Worm (Caenorhabditis elegans) whole organism, L3 larva: ENCODE data around the gene srh-35.
A peak's percentile ranks its signal among the peaks of the same experiment; 100 is the strongest.

ENCODE experiments used
- R02D3.7 ChIP-seq: fragments of 150-350 bp; optimal IDR thresholded peaks from 2 replicates; lab custom pipeline; 2014; ENCODE audit warnings: missing biosample characterization, missing genetic modification characterization
- ZK546.5 ChIP-seq: sonication (generic microtip); optimal IDR thresholded peaks from 2 replicates; lab custom pipeline; 2017; ENCODE audit warnings: missing biosample characterization, missing genetic modification characterization
- aly-2 ChIP-seq: fragments of 150-350 bp; optimal IDR thresholded peaks from 2 replicates; lab custom pipeline; 2014; ENCODE audit warnings: missing biosample characterization, missing genetic modification characterization
- ama-1 ChIP-seq: fragments of 150-350 bp; optimal IDR thresholded peaks from 2 replicates; lab custom pipeline; 2018
- ceh-16 ChIP-seq: sonication (generic microtip); optimal IDR thresholded peaks from 2 replicates; lab custom pipeline; 2017; ENCODE audit warnings: missing biosample characterization, missing genetic modification characterization
- ceh-28 ChIP-seq: fragments of 150-350 bp; optimal IDR thresholded peaks from 2 replicates; lab custom pipeline; 2014; ENCODE audit warnings: missing biosample characterization, missing genetic modification reagents, missing genetic modification characterization
- ceh-9 ChIP-seq: sonication (generic microtip); optimal IDR thresholded peaks from 2 replicates; lab custom pipeline; 2018; ENCODE audit warnings: missing biosample characterization, missing genetic modification characterization
- daf-12 ChIP-seq: fragments of 150-350 bp; optimal IDR thresholded peaks from 2 replicates; lab custom pipeline; 2014; ENCODE audit warnings: missing biosample characterization, missing genetic modification reagents, missing genetic modification characterization
- egl-27 ChIP-seq: sonication (generic microtip); optimal IDR thresholded peaks from 4 replicates; lab custom pipeline; 2017; ENCODE audit warnings: missing biosample characterization, missing genetic modification reagents, missing genetic modification characterization
- egl-5 ChIP-seq: fragments of 150-350 bp; optimal IDR thresholded peaks from 2 replicates; lab custom pipeline; 2017; ENCODE audit warnings: missing biosample characterization, missing genetic modification reagents, missing genetic modification characterization, inconsistent platforms
- elt-1 ChIP-seq: fragments of 150-350 bp; optimal IDR thresholded peaks from 2 replicates; lab custom pipeline; 2014; ENCODE audit warnings: missing biosample characterization, missing genetic modification characterization
- elt-2 ChIP-seq: sonication (generic microtip); optimal IDR thresholded peaks from 2 replicates; lab custom pipeline; 2016; ENCODE audit warnings: missing genetic modification reagents, mild to moderate bottlenecking, missing genetic modification characterization, missing compliant biosample characterization
- elt-3 ChIP-seq, 3 experiments: fragments of 150-350 bp in 1 of 3; sonication (generic microtip) in 2 of 3; optimal IDR thresholded peaks; 2 replicates in 2 of 3; 4 replicates in 1 of 3; lab custom pipeline; 2014 to 2017; ENCODE audit warnings: missing biosample characterization in 3 of 3, missing genetic modification characterization in 3 of 3
- eor-1 ChIP-seq, 2 experiments: fragments of 150-350 bp; optimal IDR thresholded peaks; 2 replicates each; lab custom pipeline; 2014 to 2018; ENCODE audit warnings: missing biosample characterization in 2 of 2, missing genetic modification characterization in 2 of 2
- fkh-10 ChIP-seq: sonication (generic microtip); optimal IDR thresholded peaks from 2 replicates; lab custom pipeline; 2017; ENCODE audit warnings: missing biosample characterization, missing genetic modification reagents, missing genetic modification characterization
- fkh-2 ChIP-seq: fragments of 150-350 bp; optimal IDR thresholded peaks from 2 replicates; lab custom pipeline; 2014; ENCODE audit warnings: missing biosample characterization, missing genetic modification reagents, missing genetic modification characterization
- fos-1 ChIP-seq: fragments of 150-350 bp; optimal IDR thresholded peaks from 2 replicates; lab custom pipeline; 2014; ENCODE audit warnings: missing biosample characterization, missing genetic modification characterization
- hmg-11 ChIP-seq: sonication (generic microtip); optimal IDR thresholded peaks from 2 replicates; lab custom pipeline; 2016; ENCODE audit warnings: missing genetic modification characterization, missing compliant biosample characterization
- jun-1 ChIP-seq: fragments of 150-350 bp; optimal IDR thresholded peaks from 2 replicates; lab custom pipeline; 2014; ENCODE audit warnings: missing biosample characterization, missing genetic modification reagents, missing genetic modification characterization
- lin-15B ChIP-seq: fragments of 150-350 bp; optimal IDR thresholded peaks from 2 replicates; lab custom pipeline; 2014; ENCODE audit warnings: missing biosample characterization, missing genetic modification characterization
- lin-39 ChIP-seq: fragments of 150-350 bp; optimal IDR thresholded peaks from 2 replicates; lab custom pipeline; 2018; ENCODE audit warnings: missing biosample characterization, missing genetic modification reagents, missing genetic modification characterization
- lsy-12 ChIP-seq: sonication (generic microtip); optimal IDR thresholded peaks from 2 replicates; lab custom pipeline; 2016; ENCODE audit warnings: mild to moderate bottlenecking, missing genetic modification characterization, missing compliant biosample characterization
- mdl-1 ChIP-seq: fragments of 150-350 bp; optimal IDR thresholded peaks from 2 replicates; lab custom pipeline; 2014; ENCODE audit warnings: missing biosample characterization, missing genetic modification characterization
- mml-1 ChIP-seq: fragments of 150-350 bp; sonication (generic microtip); optimal IDR thresholded peaks from 3 replicates; lab custom pipeline; 2014; ENCODE audit warnings: missing biosample characterization, missing genetic modification characterization
- nfya-1 ChIP-seq: sonication (generic microtip); optimal IDR thresholded peaks from 2 replicates; lab custom pipeline; 2017; ENCODE audit warnings: missing genetic modification characterization, mild to moderate bottlenecking, missing compliant biosample characterization, antibody characterized with exemption, moderate library complexity; ENCODE audit not compliant: insufficient read depth
- nhr-11 ChIP-seq: fragments of 150-350 bp; optimal IDR thresholded peaks from 2 replicates; lab custom pipeline; 2014; ENCODE audit warnings: missing biosample characterization, missing genetic modification characterization
- nhr-12 ChIP-seq: fragments of 150-350 bp; optimal IDR thresholded peaks from 2 replicates; lab custom pipeline; 2014; ENCODE audit warnings: missing biosample characterization, missing genetic modification characterization
- nhr-23 ChIP-seq: fragments of 150-350 bp; optimal IDR thresholded peaks from 2 replicates; lab custom pipeline; 2014; ENCODE audit warnings: missing biosample characterization, missing genetic modification reagents, missing genetic modification characterization
- nhr-237 ChIP-seq: fragments of 150-350 bp; optimal IDR thresholded peaks from 2 replicates; lab custom pipeline; 2014; ENCODE audit warnings: missing biosample characterization, missing genetic modification characterization
- nhr-25 ChIP-seq: sonication (generic microtip); optimal IDR thresholded peaks from 2 replicates; lab custom pipeline; 2017; ENCODE audit warnings: missing biosample characterization, missing genetic modification characterization
- nhr-28 ChIP-seq: fragments of 150-350 bp; optimal IDR thresholded peaks from 2 replicates; lab custom pipeline; 2014; ENCODE audit warnings: missing biosample characterization, missing genetic modification characterization
- nhr-43 ChIP-seq: sonication (generic microtip); optimal IDR thresholded peaks from 2 replicates; lab custom pipeline; 2016; ENCODE audit warnings: mild to moderate bottlenecking, missing genetic modification characterization, missing compliant biosample characterization; ENCODE audit not compliant: poor library complexity, severe bottlenecking
- nhr-67 ChIP-seq: fragments of 150-350 bp; optimal IDR thresholded peaks from 2 replicates; lab custom pipeline; 2014; ENCODE audit warnings: missing biosample characterization, missing genetic modification characterization
- nhr-76 ChIP-seq: fragments of 150-350 bp; sonication (generic microtip); optimal IDR thresholded peaks from 5 replicates; lab custom pipeline; 2014; ENCODE audit warnings: missing biosample characterization, missing genetic modification characterization
- nhr-77 ChIP-seq: fragments of 150-350 bp; optimal IDR thresholded peaks from 2 replicates; lab custom pipeline; 2014; ENCODE audit warnings: missing biosample characterization, missing genetic modification characterization
- pha-4 ChIP-seq: fragments of 150-350 bp; optimal IDR thresholded peaks from 2 replicates; lab custom pipeline; 2014; ENCODE audit warnings: missing biosample characterization, missing genetic modification reagents, missing genetic modification characterization
- pqm-1 ChIP-seq: fragments of 150-350 bp; optimal IDR thresholded peaks from 2 replicates; lab custom pipeline; 2017; ENCODE audit warnings: missing biosample characterization, missing genetic modification characterization, inconsistent platforms
- sea-2 ChIP-seq: fragments of 150-350 bp; sonication (generic microtip); optimal IDR thresholded peaks from 4 replicates; lab custom pipeline; 2014; ENCODE audit warnings: missing biosample characterization, missing genetic modification reagents, missing genetic modification characterization
- skn-1 ChIP-seq: fragments of 150-350 bp; optimal IDR thresholded peaks from 2 replicates; lab custom pipeline; 2014; ENCODE audit warnings: missing biosample characterization, missing genetic modification characterization
- snpc-4 ChIP-seq: fragments of 150-350 bp; optimal IDR thresholded peaks from 2 replicates; lab custom pipeline; 2014; ENCODE audit warnings: missing biosample characterization, missing genetic modification characterization
- unc-62 ChIP-seq: fragments of 150-350 bp; sonication (generic microtip); optimal IDR thresholded peaks from 4 replicates; lab custom pipeline; 2014; ENCODE audit warnings: missing biosample characterization, missing genetic modification reagents, missing genetic modification characterization
- zag-1 ChIP-seq: fragments of 150-350 bp; optimal IDR thresholded peaks from 2 replicates; lab custom pipeline; 2014; ENCODE audit warnings: missing biosample characterization, missing genetic modification characterization
- ztf-11 ChIP-seq: fragments of 150-350 bp; optimal IDR thresholded peaks from 2 replicates; lab custom pipeline; 2014; ENCODE audit warnings: missing biosample characterization, missing genetic modification characterization
- ztf-4 ChIP-seq: fragments of 150-350 bp; optimal IDR thresholded peaks from 2 replicates; lab custom pipeline; 2014; ENCODE audit warnings: missing biosample characterization, missing genetic modification characterization

srh-35 gene

DNA sequence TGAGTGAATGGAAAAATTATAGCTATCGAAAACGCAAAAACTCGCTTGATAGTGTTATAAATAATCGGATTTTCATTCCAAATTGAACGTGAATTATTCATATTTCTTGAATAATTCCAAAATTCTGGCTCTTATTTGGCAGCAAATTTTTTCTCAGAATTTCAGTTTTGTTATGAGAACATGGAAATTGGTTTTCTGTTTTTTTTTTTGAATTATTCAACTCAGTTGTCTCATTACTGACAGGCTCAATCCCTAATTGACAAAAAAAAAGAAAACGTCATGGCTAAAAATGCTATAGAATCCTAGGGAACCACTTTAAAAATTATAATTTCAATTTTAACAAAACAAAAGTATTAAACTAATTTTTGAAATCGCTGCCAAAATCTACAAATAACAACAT, at the start of gene srh-35:
srh-35 (minus strand) TSS at position 101 of the 400 bp plus-strand sequence.
- TF ChIP-seq nhr-77 (tag; lab: Kevin White, UChicago) = no peak

DNA sequence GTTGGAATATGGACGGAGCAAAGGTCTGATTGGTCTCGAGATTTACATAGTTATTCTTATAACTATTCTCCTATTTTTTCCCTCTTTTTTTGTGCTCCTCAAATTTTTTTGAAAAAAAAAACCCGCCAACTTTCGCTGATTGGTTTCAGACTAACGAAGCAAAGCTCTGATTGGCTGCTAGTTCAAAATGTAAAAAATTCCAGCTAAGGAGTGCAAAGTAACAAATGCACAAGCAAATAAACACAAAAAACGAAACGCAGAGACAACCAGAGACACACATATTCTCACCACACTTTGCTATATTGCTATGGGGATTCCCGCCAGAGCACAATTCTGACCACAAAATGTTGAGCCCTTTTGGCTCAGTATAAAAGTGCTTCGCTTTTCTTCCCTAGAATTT, 48.4 kb upstream of the srh-35 start, which contains the start of gene T01G6.1:
T01G6.1 (plus strand) TSS at position 301 of the 400 bp plus-strand sequence.
- TF ChIP-seq ZK546.5 (tag; lab: Kevin White, UChicago) = no peak
- TF ChIP-seq mml-1 (tag; lab: Kevin White, UChicago) = no peak

DNA sequence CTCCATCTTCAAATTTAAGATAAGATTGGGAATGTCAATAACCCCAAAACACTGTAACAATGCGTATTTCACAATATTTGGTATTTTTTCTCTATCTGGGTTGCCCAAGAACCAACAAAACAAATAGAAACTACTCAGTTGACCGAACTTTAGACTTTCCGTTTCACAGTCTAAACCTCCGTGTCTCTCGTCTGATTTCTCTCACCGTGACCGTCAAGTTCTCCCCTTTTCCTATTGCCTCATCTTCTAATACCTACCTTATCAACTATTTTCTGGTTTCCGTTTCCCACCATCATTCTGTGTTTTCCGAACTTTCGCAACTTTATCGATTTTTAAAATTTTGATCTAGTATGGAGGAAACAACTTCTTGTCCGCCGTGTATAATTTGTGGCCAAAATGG, 45.3 kb upstream of the srh-35 start, which contains the start of gene nhr-131:
nhr-131 (plus strand) TSS at position 87 of the 400 bp plus-strand sequence.
- TF ChIP-seq egl-5 (tag; lab: Kevin White, UChicago) (no peak), fos-1 (no peak), lin-15B (tag; lab: Kevin White, UChicago) (no peak), unc-62 (GFP tag; lab: Kevin White, UChicago) (no peak), lin-39 (no peak), mml-1 (tag; lab: Kevin White, UChicago) (no peak), lsy-12 (no peak), nhr-237 (tag; lab: Kevin White, UChicago) (no peak), ztf-11 (no peak), nhr-76 (tag; lab: Kevin White, UChicago) (no peak), ceh-28 (tag; lab: Kevin White, UChicago) (peak; percentile 66), nhr-12 (no peak), daf-12 (tag; lab: Kevin White, UChicago) (no peak), nhr-25 (tag; lab: Kevin White, UChicago) (no peak), nhr-43 (no peak), elt-2 (tag; lab: Kevin White, UChicago) (peak; percentile 70), egl-27 (no peak), ZK546.5 (tag; lab: Kevin White, UChicago) (no peak), nhr-28 (tag; lab: Kevin White, UChicago) (no peak), nhr-77 (tag; lab: Kevin White, UChicago) (no peak), nfya-1 (tag; lab: Kevin White, UChicago) (no peak), elt-3 (tag; optimal IDR thresholded peaks at IDR 0.05; lab: Kevin White, UChicago) (peak in 2 of 3 experiments; percentile 33 to 43), jun-1 (tag; lab: Kevin White, UChicago) (peak; percentile 40), ceh-16 (tag; lab: Kevin White, UChicago) (no peak), fkh-2 (no peak), zag-1 (tag; lab: Kevin White, UChicago) (no peak), pqm-1 (peak; percentile 30), nhr-23 (tag; lab: Kevin White, UChicago) (peak; percentile 30), nhr-67 (tag; lab: Kevin White, UChicago) (no peak), mdl-1 (tag; lab: Kevin White, UChicago) (no peak), fkh-10 (GFP tag; lab: Kevin White, UChicago) (no peak), eor-1 (tag; optimal IDR thresholded peaks at IDR 0.05; lab: Kevin White, UChicago) (no peak), snpc-4 (no peak), sea-2 (GFP tag; lab: Kevin White, UChicago) (no peak), aly-2 (tag; lab: Kevin White, UChicago) (no peak), pha-4 (tag; lab: Kevin White, UChicago) (peak; percentile 47), R02D3.7 (tag; lab: Kevin White, UChicago) (no peak), skn-1 (tag; lab: Kevin White, UChicago) (no peak), ztf-4 (tag; lab: Kevin White, UChicago) (no peak), ama-1 (lab: Kevin White, UChicago) (no peak)

DNA sequence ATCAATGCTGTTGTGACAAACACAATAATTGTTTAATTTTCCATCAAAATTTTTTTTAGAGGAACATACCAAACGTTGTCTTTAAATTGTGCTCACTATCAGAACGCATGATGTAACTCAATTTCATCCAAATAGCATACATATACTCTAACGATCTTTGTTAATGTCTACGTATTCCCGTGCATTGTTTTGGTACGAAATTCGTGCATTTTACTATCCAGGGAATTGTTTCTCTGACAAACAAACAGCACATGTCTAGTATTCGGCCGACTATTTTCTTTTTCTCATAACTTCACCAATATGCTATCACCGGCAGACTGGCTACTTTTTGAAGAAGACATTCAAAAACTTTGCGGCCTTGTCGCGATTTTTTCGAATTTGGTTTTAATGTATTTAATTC, 42.4 kb upstream of the srh-35 start, which contains the start of gene str-196:
str-196 (plus strand) TSS at position 301 of the 400 bp plus-strand sequence.
- TF ChIP-seq egl-5 (tag; lab: Kevin White, UChicago) (no peak), nhr-43 (no peak), nhr-67 (tag; lab: Kevin White, UChicago) (no peak), ZK546.5 (tag; lab: Kevin White, UChicago) (no peak), hmg-11 (tag; lab: Kevin White, UChicago) (no peak), ceh-9 (no peak), ztf-4 (tag; lab: Kevin White, UChicago) (no peak), skn-1 (tag; lab: Kevin White, UChicago) (no peak), ceh-16 (tag; lab: Kevin White, UChicago) (no peak), ama-1 (lab: Kevin White, UChicago) (no peak), nhr-28 (tag; lab: Kevin White, UChicago) (no peak), nhr-11 (tag; lab: Kevin White, UChicago) (no peak), zag-1 (tag; lab: Kevin White, UChicago) (no peak), elt-2 (tag; lab: Kevin White, UChicago) (no peak), fos-1 (no peak), nhr-77 (tag; lab: Kevin White, UChicago) (no peak), eor-1 (tag; optimal IDR thresholded peaks at IDR 0.05; lab: Kevin White, UChicago) (no peak), nhr-76 (tag; lab: Kevin White, UChicago) (no peak), fkh-2 (no peak), elt-1 (tag; lab: Kevin White, UChicago) (no peak)
